Worm (Caenorhabditis elegans) whole organism, L4 larva: ENCODE measurements around the gene clec-250.
A peak's percentile ranks its signal among the peaks of the same experiment; 100 is the strongest.

Experiments
- D1046.2 ChIP-seq: fragments of 200-800 bp; sonication (Bioruptor generic); IDR thresholded peaks from 2 replicates; pipeline ENCODE4 v1.3.6; 2022; ENCODE audit warnings: missing genetic modification characterization, missing compliant biosample characterization
- F26F4.8 ChIP-seq: fragments of 200-800 bp; sonication (Bioruptor generic); conservative IDR thresholded peaks from 2 replicates; pipeline ENCODE4 v1.3.6; 2022; ENCODE audit warnings: missing genetic modification characterization, missing compliant biosample characterization
- Y48G9A.11 ChIP-seq: fragments of 200-800 bp; sonication (Bioruptor generic); IDR thresholded peaks from 2 replicates; pipeline ENCODE4 v1.3.6; 2022; ENCODE audit warnings: missing genetic modification reagents, missing genetic modification characterization, missing compliant biosample characterization
- Y5F2A.4 ChIP-seq: fragments of 200-800 bp; sonication (Bioruptor generic); optimal IDR thresholded peaks from 2 replicates; lab custom pipeline; 2018; ENCODE audit warnings: mild to moderate bottlenecking, missing genetic modification characterization, missing compliant biosample characterization
- ZK546.5 ChIP-seq, 2 experiments: sonication (generic microtip); optimal IDR thresholded peaks; 2 replicates each; lab custom pipeline; 2017; ENCODE audit warnings: missing biosample characterization in 2 of 2, missing genetic modification characterization in 2 of 2
- aha-1 ChIP-seq: fragments of 150-350 bp; peaks from one replicate; lab custom pipeline; 2014; ENCODE audit warnings: missing biosample characterization, missing genetic modification characterization
- aly-2 ChIP-seq: sonication (generic microtip); optimal IDR thresholded peaks from 2 replicates; lab custom pipeline; 2018; ENCODE audit warnings: missing biosample characterization, missing genetic modification characterization
- ama-1 ChIP-seq: fragments of 150-350 bp; optimal IDR thresholded peaks from 2 replicates; lab custom pipeline; 2014; ENCODE audit warnings: inconsistent platforms, mixed read lengths
- ceh-28 ChIP-seq: fragments of 150-350 bp; optimal IDR thresholded peaks from 2 replicates; lab custom pipeline; 2014; ENCODE audit warnings: missing biosample characterization, missing genetic modification reagents, missing genetic modification characterization
- ceh-82 ChIP-seq: sonication (generic microtip); optimal IDR thresholded peaks from 2 replicates; lab custom pipeline; 2017; ENCODE audit warnings: missing biosample characterization, missing genetic modification characterization
- daf-19 ChIP-seq: fragments of 200-800 bp; sonication (Bioruptor generic); conservative IDR thresholded peaks from 2 replicates; pipeline ENCODE4 v1.3.6; 2022; ENCODE audit warnings: missing genetic modification characterization, missing compliant biosample characterization
- daf-8 ChIP-seq: fragments of 200-800 bp; sonication (Bioruptor generic); IDR thresholded peaks from 2 replicates; pipeline ENCODE4 v1.3.6; 2022; ENCODE audit warnings: missing genetic modification characterization, missing compliant biosample characterization
- dmd-8 ChIP-seq: fragments of 200-800 bp; sonication (Bioruptor generic); IDR thresholded peaks from 2 replicates; pipeline ENCODE4 v1.3.6; 2022; ENCODE audit warnings: missing genetic modification characterization, missing compliant biosample characterization
- dmd-9 ChIP-seq: fragments of 200-800 bp; sonication (Bioruptor generic); IDR thresholded peaks from 2 replicates; pipeline ENCODE4 v1.3.6; 2022; ENCODE audit warnings: missing genetic modification reagents, missing genetic modification characterization, missing compliant biosample characterization
- dpl-1 ChIP-seq: fragments of 150-350 bp; optimal IDR thresholded peaks from 2 replicates; lab custom pipeline; 2014; ENCODE audit warnings: missing biosample characterization, missing genetic modification reagents, missing genetic modification characterization
- egl-43 ChIP-seq: fragments of 200-800 bp; sonication (Bioruptor generic); IDR thresholded peaks from 2 replicates; pipeline ENCODE4 v1.3.6; 2022; ENCODE audit warnings: missing genetic modification reagents, missing genetic modification characterization, missing compliant biosample characterization
- gei-8 ChIP-seq: fragments of 200-800 bp; sonication (Bioruptor generic); optimal IDR thresholded peaks from 2 replicates; lab custom pipeline; 2018; ENCODE audit warnings: mild to moderate bottlenecking, missing genetic modification characterization, missing compliant biosample characterization
- jun-1 ChIP-seq: fragments of 150-350 bp; optimal IDR thresholded peaks from 2 replicates; lab custom pipeline; 2014; ENCODE audit warnings: missing biosample characterization, missing genetic modification reagents, missing genetic modification characterization
- lsy-2 ChIP-seq, 2 experiments: fragments of 150-350 bp in 1 of 2; sonication (generic microtip) in 1 of 2; optimal IDR thresholded peaks; 2 replicates each; lab custom pipeline; 2014 to 2017; ENCODE audit warnings: missing biosample characterization in 2 of 2, missing genetic modification characterization in 2 of 2
- mdl-1 ChIP-seq, 2 experiments: fragments of 150-350 bp in 1 of 2; sonication (generic microtip) in 1 of 2; optimal IDR thresholded peaks; 2 replicates each; lab custom pipeline; 2014 to 2017; ENCODE audit warnings: missing biosample characterization in 2 of 2, missing genetic modification characterization in 2 of 2
- mdt-29 ChIP-seq: fragments of 200-800 bp; sonication (Bioruptor generic); IDR thresholded peaks from 2 replicates; pipeline ENCODE4 v1.3.6; 2022; ENCODE audit warnings: missing genetic modification reagents, missing genetic modification characterization, missing compliant biosample characterization
- mxl-3 ChIP-seq: fragments of 200-800 bp; sonication (Bioruptor generic); optimal IDR thresholded peaks from 2 replicates; lab custom pipeline; 2018; ENCODE audit warnings: mild to moderate bottlenecking, missing genetic modification characterization, missing compliant biosample characterization
- nhr-10 ChIP-seq: fragments of 150-350 bp; optimal IDR thresholded peaks from 2 replicates; lab custom pipeline; 2014; ENCODE audit warnings: missing biosample characterization, missing genetic modification characterization
- nhr-42 ChIP-seq: fragments of 200-800 bp; sonication (Bioruptor generic); IDR thresholded peaks from 2 replicates; pipeline ENCODE4 v1.3.6; 2022; ENCODE audit warnings: missing genetic modification characterization, missing compliant biosample characterization
- nhr-48 ChIP-seq: sonication (generic microtip); optimal IDR thresholded peaks from 2 replicates; lab custom pipeline; 2016; ENCODE audit warnings: mild to moderate bottlenecking, missing genetic modification characterization, missing compliant biosample characterization
- nhr-76 ChIP-seq: fragments of 150-350 bp; optimal IDR thresholded peaks from 2 replicates; lab custom pipeline; 2014; ENCODE audit warnings: missing biosample characterization, missing genetic modification characterization
- nhr-77 ChIP-seq: fragments of 150-350 bp; optimal IDR thresholded peaks from 2 replicates; lab custom pipeline; 2014; ENCODE audit warnings: missing biosample characterization, missing genetic modification characterization
- pha-4 ChIP-seq, 2 experiments: fragments of 150-350 bp in 1 of 2; fragments of 200-800 bp in 1 of 2; sonication (Bioruptor generic) in 1 of 2; IDR thresholded peaks in 1 of 2; optimal IDR thresholded peaks in 1 of 2; 2 replicates each; pipeline versions ENCODE4 v1.3.6 to Lab custom; 2014 to 2022; ENCODE audit warnings: missing genetic modification characterization in 2 of 2, missing genetic modification reagents in 2 of 2, missing biosample characterization in 1 of 2, missing compliant biosample characterization in 1 of 2
- pqm-1 ChIP-seq: sonication (generic microtip); optimal IDR thresholded peaks from 2 replicates; lab custom pipeline; 2017; ENCODE audit warnings: missing biosample characterization, missing genetic modification characterization
- set-16 ChIP-seq: fragments of 200-800 bp; sonication (Bioruptor generic); IDR thresholded peaks from 2 replicates; pipeline ENCODE4 v1.3.6; 2022; ENCODE audit warnings: missing genetic modification reagents, missing genetic modification characterization, missing compliant biosample characterization
- snpc-1.2 ChIP-seq: fragments of 200-800 bp; sonication (Bioruptor generic); IDR thresholded peaks from 2 replicates; pipeline ENCODE4 v1.3.6; 2022; ENCODE audit warnings: missing genetic modification reagents, missing genetic modification characterization, missing compliant biosample characterization
- unc-62 ChIP-seq, 3 experiments: fragments of 150-350 bp in 1 of 3; sonication (generic microtip); optimal IDR thresholded peaks in 2 of 3; peaks in 1 of 3; 1 replicate in 1 of 3; 2 replicates in 2 of 3; lab custom pipeline; 2014 to 2017; ENCODE audit warnings: missing biosample characterization in 3 of 3, missing genetic modification characterization in 3 of 3, missing genetic modification reagents in 3 of 3, missing genotype in 1 of 3
- zip-2 ChIP-seq: fragments of 150-350 bp; optimal IDR thresholded peaks from 2 replicates; lab custom pipeline; 2014; ENCODE audit warnings: missing biosample characterization, missing genetic modification characterization

clec-250 gene

DNA sequence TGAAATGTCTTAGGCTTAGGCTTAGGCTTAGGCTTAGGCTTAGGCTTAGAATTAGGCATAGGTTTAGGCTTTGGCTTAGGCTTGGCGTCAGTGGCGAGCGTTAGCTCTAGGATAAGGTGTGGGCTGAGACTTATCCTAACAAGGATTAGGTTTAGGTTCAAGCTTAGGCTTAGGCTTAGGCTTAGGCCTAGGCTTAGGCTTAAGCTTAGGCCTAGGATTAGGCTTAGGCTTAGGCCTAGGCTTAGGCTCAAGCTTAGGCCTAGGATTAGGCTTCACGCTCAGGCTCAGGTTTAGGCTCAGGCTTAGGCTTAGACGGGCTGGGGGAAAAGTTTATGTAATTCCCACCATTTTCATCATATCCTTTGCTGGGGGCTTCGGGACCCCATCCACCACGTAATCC lies 8.1 kb downstream of the clec-250 start:
- TF ChIP-seq ama-1 (lab: Kevin White, UChicago) (no peak), ceh-82 (tag; lab: Kevin White, UChicago) (no peak), aly-2 (tag; lab: Kevin White, UChicago) (no peak), unc-62 (GFP tag; optimal IDR thresholded peaks at IDR 0.05 in 1 of 2; lab: Kevin White, UChicago) (no peak), unc-62 (tag; optimal IDR thresholded peaks at IDR 0.05; lab: Kevin White, UChicago) (no peak), pqm-1 (no peak), gei-8 (GFP tag; lab: Kevin White, UChicago) (no peak), F26F4.8 (no peak), lsy-2 (tag; optimal IDR thresholded peaks at IDR 0.05; lab: Kevin White, UChicago) (no peak), mxl-3 (GFP tag; lab: Kevin White, UChicago) (no peak), dpl-1 (GFP tag; lab: Kevin White, UChicago) (no peak), dmd-8 (no peak), egl-43 (GFP tag; lab: Robert Waterston, UW) (no peak), nhr-76 (tag; lab: Kevin White, UChicago) (no peak), snpc-1.2 (GFP tag; lab: Robert Waterston, UW) (no peak), mdl-1 (tag; optimal IDR thresholded peaks at IDR 0.05; lab: Kevin White, UChicago) (no peak), nhr-42 (GFP tag; lab: Robert Waterston, UW) (no peak)

DNA sequence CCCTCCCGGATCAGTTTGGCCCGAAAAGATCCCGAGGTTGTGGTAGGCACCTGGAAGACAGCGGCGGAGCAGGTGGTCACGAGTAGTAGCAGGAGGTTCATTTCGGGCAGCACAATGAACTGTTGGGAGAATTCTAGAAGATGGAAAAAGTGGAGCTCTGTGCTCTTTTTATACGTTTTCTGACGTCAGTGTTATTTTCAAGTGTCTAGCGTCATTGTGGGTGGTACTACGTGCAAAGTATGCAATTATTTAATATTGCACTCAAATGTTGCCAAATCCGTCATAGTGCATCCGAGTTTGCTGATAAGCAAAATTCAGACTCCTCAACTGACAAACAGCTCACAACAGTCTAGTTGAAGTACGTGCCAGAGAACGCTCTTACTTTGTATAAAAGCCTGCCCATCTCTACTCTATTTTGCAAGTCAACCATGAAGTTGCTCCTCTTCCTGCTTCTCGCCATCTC lies 10.4 kb downstream of the clec-250 start, which contains the start of the genes asp-18 and scl-19:
asp-18 (minus strand) TSS at position 101 of the 463 bp plus-strand sequence.
scl-19 (plus strand) TSS at position 413 of the 463 bp plus-strand sequence.
- TF ChIP-seq nhr-77 (tag; lab: Kevin White, UChicago) (no peak), jun-1 (tag; lab: Kevin White, UChicago) (no peak)
- TF ChIP-seq, all 104 proteins: peak for 0

DNA sequence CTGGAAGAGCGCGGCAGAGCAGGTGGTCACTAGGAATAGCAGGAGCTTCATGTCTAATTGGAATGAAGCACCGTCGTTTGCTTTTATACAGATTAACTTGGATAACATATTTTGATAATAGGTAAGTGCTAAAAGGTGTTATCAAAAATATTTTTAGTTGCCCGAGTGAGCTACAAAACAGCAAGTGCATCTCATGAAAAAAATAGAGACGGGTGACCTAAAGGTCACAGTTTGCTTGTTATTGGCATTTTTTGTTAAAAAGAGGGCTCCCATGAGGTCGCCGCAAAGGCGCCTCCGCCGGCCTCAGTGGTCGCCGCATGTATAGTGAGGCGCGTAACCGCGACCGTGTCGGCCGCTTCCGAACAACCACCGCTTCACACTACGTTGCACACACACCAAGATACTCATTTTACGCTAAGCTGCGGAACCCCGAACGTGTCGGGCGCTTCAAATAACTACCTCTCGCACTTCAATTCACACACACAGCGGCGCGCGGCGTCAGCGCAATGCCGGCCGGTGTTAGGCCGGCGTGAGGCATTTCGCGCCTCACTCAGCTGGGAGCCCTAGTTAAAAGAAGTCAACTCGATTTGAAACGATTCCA lies 12.6 kb downstream of the clec-250 start, which contains the start of gene asp-19:
asp-19 (minus strand) TSS at position 51 of the 601 bp plus-strand sequence.
- no peak for TF ChIP-seq nhr-10 (tag; lab: Kevin White, UChicago)
- peak; percentile 62 for TF ChIP-seq set-16 (GFP tag; lab: Robert Waterston, UW)

DNA sequence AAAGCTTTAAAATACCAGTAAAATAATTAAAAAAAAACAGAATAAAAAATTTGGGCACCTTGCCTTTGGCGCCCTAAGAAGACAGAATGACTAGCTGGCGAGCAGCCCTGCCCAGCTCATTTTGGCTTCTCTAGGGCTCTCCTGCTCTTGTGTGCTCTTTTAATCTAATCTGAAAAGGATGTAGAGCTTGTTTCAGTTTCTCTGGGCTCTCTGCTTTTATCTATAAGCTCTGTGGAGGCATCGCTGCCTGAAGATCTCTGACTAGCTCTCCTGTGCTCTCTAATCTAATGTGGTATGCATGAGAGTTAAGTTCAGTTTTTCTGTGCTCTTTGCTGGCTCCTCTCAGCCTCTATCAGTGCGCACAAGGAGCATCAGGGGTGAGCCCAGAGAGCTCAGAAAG lies 16.1 kb downstream of the clec-250 start:
- TF ChIP-seq Y5F2A.4 (GFP tag; lab: Kevin White, UChicago) (no peak), aha-1 (no peak), pha-4 (GFP tag; IDR thresholded peaks at IDR 0.05; lab: Robert Waterston, UW) (no peak), pha-4 (tag; optimal IDR thresholded peaks at IDR 0.05; lab: Kevin White, UChicago) (no peak), daf-19 (GFP tag; lab: Robert Waterston, UW) (no peak), zip-2 (tag; lab: Kevin White, UChicago) (no peak), ceh-28 (no peak)

DNA sequence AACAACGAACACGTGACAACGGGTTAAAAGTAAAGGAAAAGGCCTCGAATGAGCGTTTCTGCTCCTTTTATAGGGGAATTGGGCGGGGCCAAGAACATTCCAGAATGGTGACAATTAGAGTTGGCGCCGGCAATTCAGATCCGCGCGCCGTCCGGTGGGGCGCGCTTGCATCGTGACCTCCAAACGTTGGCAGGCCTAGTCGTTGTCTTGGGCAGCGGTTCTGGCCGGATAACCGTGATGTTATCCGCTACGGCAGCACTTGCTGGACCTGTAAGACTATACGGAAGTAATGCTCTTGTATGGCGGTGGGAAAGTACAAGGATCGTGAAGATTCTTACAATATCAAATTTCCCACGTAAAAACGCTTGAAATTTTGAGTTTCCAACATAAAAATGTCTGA lies 17.2 kb downstream of the clec-250 start:
- TF ChIP-seq D1046.2 (peak; percentile 90), Y48G9A.11 (GFP tag; lab: Robert Waterston, UW) (0 out of 2 replicates have a peak, but pooled peaks have one; percentile 22), set-16 (GFP tag; lab: Robert Waterston, UW) (peak; percentile 45; the same call in 1 of the 2 replicates), dmd-9 (GFP tag; lab: Robert Waterston, UW) (peak; percentile 68)

DNA sequence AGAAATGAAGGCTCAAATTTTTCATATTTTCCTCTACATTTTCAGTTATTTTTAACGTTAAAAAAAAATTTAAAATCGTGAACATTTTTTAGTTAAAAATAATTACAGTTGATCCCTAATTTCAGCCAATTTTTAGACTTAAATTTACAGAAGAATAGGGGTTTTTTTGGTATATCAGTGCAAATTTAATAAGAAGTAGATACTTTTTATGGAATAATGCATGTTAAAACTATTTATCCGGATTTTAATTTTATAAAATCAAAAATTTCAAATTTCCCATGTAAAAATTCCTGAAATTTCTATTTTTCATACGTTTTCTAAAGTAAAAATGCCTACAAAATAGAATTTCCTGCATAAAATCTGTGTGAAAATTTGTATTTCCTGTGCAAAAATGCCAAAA lies 17.9 kb downstream of the clec-250 start:
- TF ChIP-seq nhr-48 (tag; lab: Kevin White, UChicago) = no peak
- TF ChIP-seq mdt-29 (GFP tag; lab: Robert Waterston, UW) = no peak
- TF ChIP-seq ZK546.5 (tag; optimal IDR thresholded peaks at IDR 0.05; lab: Kevin White, UChicago) = peak in 1 of 2 experiments; percentile 4
- TF ChIP-seq aha-1 = peak; percentile 54
- no peak for TF ChIP-seq daf-8 (GFP tag; lab: Robert Waterston, UW)
